Fruit fly (Drosophila melanogaster): ENCODE data around the gene CG33223.

CG33223 gene

DNA sequence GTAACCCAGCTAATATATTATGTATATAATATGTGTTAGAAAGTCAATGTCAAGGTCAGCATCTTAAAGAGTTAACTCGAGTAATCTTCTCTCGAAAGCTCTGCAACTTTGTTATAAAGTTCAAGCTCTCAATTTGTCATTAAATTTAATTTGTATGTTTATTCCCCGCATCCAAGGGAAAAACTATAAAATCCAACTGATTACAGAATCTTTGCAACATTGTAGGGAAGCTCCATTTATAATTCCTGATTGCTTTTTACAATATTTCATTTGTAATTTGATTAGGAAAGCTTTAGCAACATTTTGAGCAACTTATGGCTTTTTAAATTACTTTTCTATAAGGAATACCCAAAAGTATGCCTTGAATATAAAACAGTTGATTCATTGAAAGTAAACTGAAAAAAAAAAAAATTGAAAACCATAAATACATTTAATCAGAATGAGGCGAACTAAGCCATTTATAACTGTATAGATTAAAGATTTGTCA is 16.9 kb downstream of the CG33223 start:
- no peak for TF ChIP-seq Ets21C (GFP tag; optimal IDR thresholded peaks at IDR 0.05)
- no peak for TF ChIP-seq Blimp-1 (GFP tag; optimal IDR thresholded peaks at IDR 0.05)
- no peak for TF ChIP-seq eg (GFP tag; IDR thresholded peaks at IDR 0.05)
- no peak for TF ChIP-seq CG31627 (GFP tag; optimal IDR thresholded peaks at IDR 0.05)
- TF ChIP-seq CG16779 (tag; optimal IDR thresholded peaks at IDR 0.05) = no peak
- peak; percentile 97 for TF ChIP-seq dsx (GFP tag; optimal IDR thresholded peaks at IDR 0.05; ENCODE audit: poor library complexity, severe bottlenecking)
- TF ChIP-seq Hr38 (GFP tag; optimal IDR thresholded peaks at IDR 0.05) = no peak
- TF ChIP-seq cyc (GFP tag; optimal IDR thresholded peaks at IDR 0.05) = no peak
- TF ChIP-seq CG8632 (GFP tag; optimal IDR thresholded peaks at IDR 0.05) = no peak
- no peak for TF ChIP-seq pdm3 (GFP tag; optimal IDR thresholded peaks at IDR 0.05)
- no peak for TF ChIP-seq CG8319 (GFP tag; optimal IDR thresholded peaks at IDR 0.05)
- peak; percentile 4 for TF ChIP-seq Eip78C (GFP tag)

DNA sequence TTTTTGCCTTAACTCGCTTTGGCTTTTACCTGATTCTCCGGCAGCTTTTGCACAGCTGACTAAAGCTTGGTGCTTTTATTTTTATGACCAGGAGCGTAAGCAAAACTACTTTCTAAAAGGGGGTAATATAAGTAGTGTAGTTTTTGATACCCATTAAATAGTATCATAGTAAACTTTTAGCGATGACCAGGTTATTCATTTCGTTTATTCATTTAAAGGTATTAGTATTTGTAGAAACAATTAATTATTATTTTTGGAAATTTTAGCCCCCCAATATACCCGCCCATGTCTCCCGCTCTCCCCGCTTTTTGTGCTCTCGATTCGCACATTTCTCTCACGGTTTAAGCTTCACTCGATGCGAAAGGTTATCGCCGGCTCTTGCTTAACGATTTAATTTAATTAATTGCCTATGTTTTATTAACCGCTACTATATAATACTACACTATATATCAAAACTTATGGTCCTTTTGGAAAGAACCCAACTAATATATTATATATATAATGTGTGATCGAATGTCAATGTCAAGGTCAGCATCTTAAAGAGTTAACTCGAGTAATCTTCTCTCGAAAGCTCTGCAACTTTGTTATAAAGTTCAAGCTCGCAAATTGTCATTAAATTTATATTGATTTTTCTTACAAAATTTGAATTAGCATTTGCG is 19.2 kb downstream of the CG33223 start, which contains the start of gene Sptr:
Gene Sptr (minus strand): TSS at position 61 of the 659 bp plus-strand sequence.
- no peak for TF ChIP-seq Hr38 (GFP tag; optimal IDR thresholded peaks at IDR 0.05)
- TF ChIP-seq ss (GFP tag; optimal IDR thresholded peaks at IDR 0.05) = peak; percentile 92 to 96
- peak; percentile 91 for TF ChIP-seq CG1621 (tag; optimal IDR thresholded peaks at IDR 0.05)
- peak; percentile 94 for TF ChIP-seq achi (GFP tag; optimal IDR thresholded peaks at IDR 0.05)
- TF ChIP-seq Eip93F (GFP tag; optimal IDR thresholded peaks at IDR 0.05) = peak; percentile 82
- TF ChIP-seq CG16779 (tag; optimal IDR thresholded peaks at IDR 0.05) = peak; percentile 92
- TF ChIP-seq CG32006 (GFP tag; optimal IDR thresholded peaks at IDR 0.05) = peak; percentile 93
- peak; percentile 86 for TF ChIP-seq CG11294 (GFP tag; IDR thresholded peaks at IDR 0.05)
- TF ChIP-seq CG10631 (GFP tag; optimal IDR thresholded peaks at IDR 0.05) = peak; percentile 92
- peak; percentile 96 for TF ChIP-seq CG8119 (GFP tag; IDR thresholded peaks at IDR 0.05)
- TF ChIP-seq spab (GFP tag; optimal IDR thresholded peaks at IDR 0.05) = peak; percentile 89
- peak; percentile 76 to 85 for TF ChIP-seq salr (GFP tag; optimal IDR thresholded peaks at IDR 0.05)
- peak; percentile 92 for TF ChIP-seq CG9139 (GFP tag; optimal IDR thresholded peaks at IDR 0.05)
- peak; percentile 96 for TF ChIP-seq Met (GFP tag; optimal IDR thresholded peaks at IDR 0.05)
- TF ChIP-seq Lpt (GFP tag; optimal IDR thresholded peaks at IDR 0.05) = peak; percentile 93
- peak; percentile 95 for TF ChIP-seq CG3919 (GFP tag; optimal IDR thresholded peaks at IDR 0.05)
- peak; percentile 91 for TF ChIP-seq Gug (GFP tag; IDR thresholded peaks at IDR 0.05)
- TF ChIP-seq CG8319 (GFP tag; optimal IDR thresholded peaks at IDR 0.05) = peak; percentile 92
- TF ChIP-seq OdsH (GFP tag; optimal IDR thresholded peaks at IDR 0.05) = peak; percentile 93
- TF ChIP-seq cyc (GFP tag; optimal IDR thresholded peaks at IDR 0.05) = peak; percentile 92
- TF ChIP-seq dac (GFP tag; optimal IDR thresholded peaks at IDR 0.05) = peak; percentile 86
- peak; percentile 92 for TF ChIP-seq CG6808 (GFP tag; optimal IDR thresholded peaks at IDR 0.05)
- TF ChIP-seq fd59A (GFP tag; optimal IDR thresholded peaks at IDR 0.05) = peak; percentile 89
- peak; percentile 96 for TF ChIP-seq topi (GFP tag; optimal IDR thresholded peaks at IDR 0.05)
- peak; percentile 90 for TF ChIP-seq Hr39 (GFP tag; optimal IDR thresholded peaks at IDR 0.05)
- TF ChIP-seq CG11902 (GFP tag; optimal IDR thresholded peaks at IDR 0.05) = peak; percentile 86
- TF ChIP-seq dsx (GFP tag; optimal IDR thresholded peaks at IDR 0.05; ENCODE audit: poor library complexity, severe bottlenecking) = peak; percentile 94
- peak; percentile 94 for TF ChIP-seq CG34406 (GFP tag; optimal IDR thresholded peaks at IDR 0.05)
- TF ChIP-seq CG31627 (GFP tag; optimal IDR thresholded peaks at IDR 0.05) = peak; percentile 92
- peak; percentile 95 for TF ChIP-seq Eip75B (GFP tag; optimal IDR thresholded peaks at IDR 0.05)
- peak; percentile 87 for TF ChIP-seq Sox15 (GFP tag; optimal IDR thresholded peaks at IDR 0.05)
- TF ChIP-seq Smox (GFP tag; optimal IDR thresholded peaks at IDR 0.05) = peak; percentile 95
- peak; percentile 95 for TF ChIP-seq CG6792 (GFP tag; optimal IDR thresholded peaks at IDR 0.05)
- TF ChIP-seq Blimp-1 (GFP tag; optimal IDR thresholded peaks at IDR 0.05) = peak; percentile 80
- TF ChIP-seq eg (GFP tag; IDR thresholded peaks at IDR 0.05) = peak; percentile 96
- peak; percentile 92 for TF ChIP-seq Sox14 (GFP tag; optimal IDR thresholded peaks at IDR 0.05)
- TF ChIP-seq pdm3 (GFP tag; optimal IDR thresholded peaks at IDR 0.05) = peak; percentile 95
- TF ChIP-seq acj6 (GFP tag; optimal IDR thresholded peaks at IDR 0.05) = peak; percentile 94
- peak; percentile 96 for TF ChIP-seq CG8632 (GFP tag; optimal IDR thresholded peaks at IDR 0.05)
- peak; percentile 94 for TF ChIP-seq CG6276 (GFP tag; optimal IDR thresholded peaks at IDR 0.05)
- peak; percentile 95 for TF ChIP-seq CG3032 (tag; optimal IDR thresholded peaks at IDR 0.05)
- peak; percentile 96 for TF ChIP-seq CG6163 (GFP tag; IDR thresholded peaks at IDR 0.05)
- TF ChIP-seq Hr4 (GFP tag; optimal IDR thresholded peaks at IDR 0.05) = peak; percentile 90
- peak; percentile 94 for TF ChIP-seq Sox102F (GFP tag; optimal IDR thresholded peaks at IDR 0.05)
- TF ChIP-seq CG11762 (GFP tag; optimal IDR thresholded peaks at IDR 0.05; ENCODE audit: insufficient read depth) = peak; percentile 92
